Fruit fly (Drosophila melanogaster): ENCODE measurements around the gene kst.

The kst gene

DNA sequence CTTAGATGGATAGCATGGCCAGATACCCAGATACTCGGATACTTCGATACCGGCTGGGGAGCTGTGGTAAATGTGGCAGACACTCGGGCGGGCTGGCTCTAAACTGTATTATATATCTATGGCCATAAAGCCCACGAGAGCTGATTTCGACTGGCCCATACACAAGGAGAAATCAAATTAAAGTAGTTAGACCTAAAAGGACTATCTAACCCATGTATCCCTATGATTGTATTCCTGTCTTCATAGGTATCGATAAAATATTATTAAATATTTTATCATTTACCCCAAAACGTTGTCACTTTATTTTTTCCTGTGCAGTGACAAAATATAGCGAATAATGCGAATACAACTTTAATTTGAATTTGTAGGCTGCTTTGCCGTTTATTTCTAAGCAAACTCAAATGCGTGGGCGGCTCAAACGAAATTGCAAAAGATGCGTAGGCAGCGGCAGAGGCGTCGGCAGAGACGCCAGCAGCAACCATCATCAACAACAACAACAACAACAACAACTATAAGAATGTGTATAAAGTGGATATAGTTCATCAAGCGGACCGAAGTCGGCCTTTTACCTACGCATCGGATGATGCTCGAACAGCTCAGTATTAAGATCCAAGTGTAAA, 45.3 kb downstream of the kst start:
- TF ChIP-seq h (optimal IDR thresholded peaks at IDR 0.05) (no peak), Myc (optimal IDR thresholded peaks at IDR 0.05) (no peak), Sin3A (optimal IDR thresholded peaks at IDR 0.05) (no peak), ttk (optimal IDR thresholded peaks at IDR 0.05) (no peak), insv (optimal IDR thresholded peaks at IDR 0.05) (no peak), psq (optimal IDR thresholded peaks at IDR 0.05) (no peak)

DNA sequence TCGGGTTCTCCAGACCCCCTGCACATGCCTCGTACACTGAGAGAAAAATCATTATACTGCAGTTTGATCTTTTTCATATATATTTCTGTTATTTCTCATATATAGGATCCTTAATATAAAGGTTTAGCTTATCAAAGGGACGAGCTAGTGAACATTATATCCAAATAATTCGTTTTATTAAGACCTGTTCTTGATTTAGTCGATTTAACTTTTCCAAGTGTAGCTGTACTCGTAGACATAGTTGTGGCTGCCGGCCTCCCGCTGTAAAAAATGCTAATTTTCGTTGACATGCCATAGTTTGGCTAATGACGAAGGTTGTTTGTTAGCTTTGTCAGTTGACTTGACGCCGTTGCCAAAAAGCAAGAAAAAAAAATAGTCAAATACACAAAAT, 45.8 kb downstream of the kst start:
- no peak for TF ChIP-seq insv (optimal IDR thresholded peaks at IDR 0.05)
- no peak for TF ChIP-seq ttk (optimal IDR thresholded peaks at IDR 0.05)
- no peak for TF ChIP-seq h (optimal IDR thresholded peaks at IDR 0.05)
- TF ChIP-seq Sin3A (optimal IDR thresholded peaks at IDR 0.05), result no peak
- TF ChIP-seq psq (optimal IDR thresholded peaks at IDR 0.05), result no peak
- no peak for TF ChIP-seq Myc (optimal IDR thresholded peaks at IDR 0.05)

DNA sequence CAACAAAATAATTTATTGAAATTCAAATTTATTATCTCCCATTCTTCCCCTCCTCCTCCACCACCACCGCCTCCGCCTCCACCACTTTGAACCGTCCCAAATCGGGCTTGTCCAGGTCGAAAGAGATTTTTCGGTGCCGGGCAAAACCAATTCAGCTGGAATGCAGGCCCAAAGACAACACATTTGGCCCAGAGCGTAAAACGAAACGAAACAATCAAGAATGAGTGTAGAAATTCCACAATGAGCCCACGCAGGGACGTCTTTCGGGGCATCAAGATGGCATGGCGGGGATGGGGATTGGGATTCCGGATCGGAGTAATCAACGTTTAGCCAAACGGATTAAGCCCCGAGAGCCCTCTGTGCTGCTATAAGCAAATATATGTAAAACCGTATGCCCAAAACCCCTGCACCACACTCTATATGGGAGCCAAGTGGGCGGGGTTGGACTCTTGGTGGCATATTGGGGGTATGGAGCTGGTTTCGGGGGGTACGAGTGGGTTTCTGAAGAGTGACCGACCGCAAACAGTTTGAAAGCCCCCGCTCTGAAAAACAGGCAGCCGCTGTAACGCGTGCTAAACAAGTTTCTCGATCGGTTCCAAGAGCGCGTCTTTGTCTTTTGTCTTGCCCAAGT, 47.4 kb downstream of the kst start:
- TF ChIP-seq Myc (optimal IDR thresholded peaks at IDR 0.05) (no peak), ttk (optimal IDR thresholded peaks at IDR 0.05) (no peak), h (optimal IDR thresholded peaks at IDR 0.05) (no peak), Sin3A (optimal IDR thresholded peaks at IDR 0.05) (no peak), insv (optimal IDR thresholded peaks at IDR 0.05) (no peak), psq (optimal IDR thresholded peaks at IDR 0.05) (no peak)

DNA sequence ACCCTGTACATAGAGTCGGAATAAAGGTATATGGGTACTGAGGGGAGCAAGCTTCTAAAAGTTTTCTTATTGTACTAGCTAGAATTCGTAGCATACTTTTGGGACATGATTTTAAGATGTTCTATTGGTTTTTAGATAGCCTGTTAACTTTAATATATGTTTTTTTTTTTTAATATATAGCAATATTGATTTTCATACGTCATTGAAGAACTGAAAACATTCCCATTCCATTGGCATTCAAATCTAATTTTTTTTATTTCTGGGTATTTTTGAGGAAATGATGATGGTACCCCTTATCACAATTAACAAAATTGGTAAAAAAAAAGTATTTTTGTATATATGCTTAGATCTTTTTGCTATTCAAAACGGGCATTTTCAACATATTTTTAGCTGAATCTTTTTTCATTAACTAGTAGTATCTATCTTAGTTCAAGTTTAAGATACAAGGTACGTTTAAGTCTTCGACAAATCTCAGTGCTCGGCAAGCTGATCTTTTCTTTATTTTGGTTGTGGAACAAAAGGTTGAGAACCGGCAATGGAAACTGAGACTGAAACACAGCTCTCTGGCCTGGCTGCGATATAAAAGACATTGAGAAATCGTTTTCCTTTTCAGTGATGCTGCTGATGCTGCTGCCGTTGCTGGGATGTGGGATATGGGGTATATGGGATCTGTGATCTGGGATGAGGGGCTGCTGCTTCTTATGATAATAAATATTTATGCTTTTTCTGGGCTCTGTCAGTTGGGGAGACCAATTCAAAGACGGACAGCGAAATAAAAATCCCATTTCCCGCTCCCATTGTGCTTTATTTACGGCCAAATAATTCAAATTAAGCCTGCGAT, 48.2 kb downstream of the kst start:
- TF ChIP-seq psq (optimal IDR thresholded peaks at IDR 0.05), result no peak
- TF ChIP-seq insv (optimal IDR thresholded peaks at IDR 0.05), result no peak
- TF ChIP-seq Myc (optimal IDR thresholded peaks at IDR 0.05), result no peak
- TF ChIP-seq h (optimal IDR thresholded peaks at IDR 0.05), result no peak

DNA sequence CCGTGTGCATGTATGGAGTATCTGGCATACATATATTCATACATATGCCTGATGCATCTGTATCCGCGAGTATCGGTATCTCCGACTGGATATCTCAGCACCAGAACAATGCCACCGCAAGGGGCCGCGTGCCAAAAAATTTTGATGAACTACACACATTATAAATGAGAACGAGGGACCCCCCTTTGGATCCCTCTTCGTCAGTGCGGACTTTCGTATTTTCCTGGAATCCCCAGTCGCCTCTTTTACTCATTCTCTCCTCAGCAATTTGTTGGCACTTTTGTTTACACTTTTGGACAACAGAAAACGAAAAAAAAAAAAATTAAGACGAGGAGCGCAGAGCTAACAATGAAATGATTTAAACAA, 48.8 kb downstream of the kst start:
- TF ChIP-seq Sin3A (optimal IDR thresholded peaks at IDR 0.05), result no peak
- TF ChIP-seq ttk (optimal IDR thresholded peaks at IDR 0.05), result no peak
- TF ChIP-seq Myc (optimal IDR thresholded peaks at IDR 0.05), result no peak
- TF ChIP-seq h (optimal IDR thresholded peaks at IDR 0.05), result no peak
- no peak for TF ChIP-seq psq (optimal IDR thresholded peaks at IDR 0.05)
- TF ChIP-seq insv (optimal IDR thresholded peaks at IDR 0.05), result no peak

DNA sequence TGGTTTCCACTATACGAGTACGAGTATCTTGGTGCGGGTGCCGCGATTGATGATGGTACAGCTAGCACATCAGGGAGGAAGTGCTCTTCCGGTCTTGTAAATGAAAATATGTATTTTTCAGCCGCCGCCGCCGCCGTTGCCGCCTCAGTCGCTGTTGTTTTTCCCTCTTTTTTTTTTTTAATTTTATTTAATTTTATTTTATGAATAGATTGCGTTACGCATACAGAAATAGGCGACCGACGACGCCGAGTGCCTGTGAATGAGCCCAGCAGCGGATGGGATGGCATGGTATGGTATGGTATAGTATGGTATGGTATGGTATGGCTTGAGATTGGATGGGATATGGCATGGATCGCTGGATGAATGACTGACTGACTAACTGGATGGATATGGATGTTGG, 50.1 kb downstream of the kst start:
- TF ChIP-seq insv (optimal IDR thresholded peaks at IDR 0.05) (no peak), Sin3A (optimal IDR thresholded peaks at IDR 0.05) (no peak), h (optimal IDR thresholded peaks at IDR 0.05) (no peak), ttk (optimal IDR thresholded peaks at IDR 0.05) (no peak), psq (optimal IDR thresholded peaks at IDR 0.05) (no peak), Myc (optimal IDR thresholded peaks at IDR 0.05) (no peak)

DNA sequence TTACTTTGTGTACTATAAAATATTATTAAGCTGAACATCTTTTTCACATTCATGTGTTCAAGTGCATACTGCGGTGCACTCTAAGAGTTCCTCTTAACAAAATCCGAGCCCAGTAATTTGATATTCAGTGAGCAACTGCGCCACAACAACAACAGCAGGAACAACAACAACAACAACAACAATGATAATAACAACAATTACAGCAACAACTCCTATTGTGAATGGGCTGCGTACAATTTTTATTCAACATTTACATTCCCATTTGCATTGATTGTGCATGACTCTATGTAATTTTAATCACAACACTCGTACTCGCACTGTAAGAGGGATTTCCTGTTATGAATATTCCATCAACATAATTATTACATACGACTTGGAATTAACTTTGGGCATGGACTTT, 51.0 kb downstream of the kst start:
- TF ChIP-seq psq (optimal IDR thresholded peaks at IDR 0.05) (no peak), Myc (optimal IDR thresholded peaks at IDR 0.05) (no peak), h (optimal IDR thresholded peaks at IDR 0.05) (no peak), Sin3A (optimal IDR thresholded peaks at IDR 0.05) (no peak), insv (optimal IDR thresholded peaks at IDR 0.05) (no peak), ttk (optimal IDR thresholded peaks at IDR 0.05) (no peak)

DNA sequence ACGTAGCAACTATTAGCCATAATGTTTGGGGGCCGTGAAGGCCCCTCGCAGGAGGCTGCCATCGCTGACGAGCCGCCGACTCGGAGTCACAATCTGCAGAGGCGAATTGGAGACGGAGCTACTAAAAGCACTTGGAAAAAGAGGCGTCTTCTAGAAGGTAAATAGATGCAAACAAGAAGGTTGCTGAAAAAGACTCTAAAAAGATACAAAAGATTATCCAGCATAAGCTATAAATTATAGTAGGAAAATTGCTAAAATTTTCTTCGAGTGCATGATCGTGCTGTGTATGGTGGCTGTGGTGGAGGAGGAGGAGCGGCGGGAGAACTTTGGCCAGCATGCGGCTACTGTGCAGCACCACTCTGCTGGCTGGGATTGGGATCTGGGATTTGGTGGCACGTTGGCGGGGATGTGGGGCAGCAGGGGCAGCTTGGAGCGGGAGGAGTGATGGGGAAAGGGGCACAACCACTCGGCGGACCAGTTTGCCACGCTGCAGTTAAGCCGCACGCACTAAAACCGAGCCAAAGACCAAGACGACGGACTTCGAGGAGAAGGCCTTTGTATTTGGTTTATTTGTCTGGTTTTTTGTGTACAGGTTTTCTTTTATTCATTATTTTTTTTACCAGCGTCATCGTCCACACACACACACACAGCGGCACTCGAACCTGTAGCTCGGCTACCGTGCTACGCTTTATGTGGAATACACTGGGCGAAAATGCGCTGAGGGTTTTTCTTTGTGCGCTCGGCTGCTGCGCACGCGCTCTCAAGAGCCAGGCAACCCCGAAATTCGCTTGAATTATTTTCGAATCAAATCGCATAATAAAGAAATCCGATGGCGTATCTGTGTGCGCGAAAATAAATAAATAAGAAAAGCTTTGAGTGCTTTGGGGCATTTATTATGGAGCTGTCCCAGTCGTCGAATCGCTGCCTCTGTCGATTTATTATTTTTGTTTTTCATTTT, 52.3 kb downstream of the kst start:
- TF ChIP-seq ttk (optimal IDR thresholded peaks at IDR 0.05), result no peak
- no peak for TF ChIP-seq Myc (optimal IDR thresholded peaks at IDR 0.05)
- TF ChIP-seq Sin3A (optimal IDR thresholded peaks at IDR 0.05), result no peak
- no peak for TF ChIP-seq psq (optimal IDR thresholded peaks at IDR 0.05)
- TF ChIP-seq insv (optimal IDR thresholded peaks at IDR 0.05), result no peak
- no peak for TF ChIP-seq h (optimal IDR thresholded peaks at IDR 0.05)

DNA sequence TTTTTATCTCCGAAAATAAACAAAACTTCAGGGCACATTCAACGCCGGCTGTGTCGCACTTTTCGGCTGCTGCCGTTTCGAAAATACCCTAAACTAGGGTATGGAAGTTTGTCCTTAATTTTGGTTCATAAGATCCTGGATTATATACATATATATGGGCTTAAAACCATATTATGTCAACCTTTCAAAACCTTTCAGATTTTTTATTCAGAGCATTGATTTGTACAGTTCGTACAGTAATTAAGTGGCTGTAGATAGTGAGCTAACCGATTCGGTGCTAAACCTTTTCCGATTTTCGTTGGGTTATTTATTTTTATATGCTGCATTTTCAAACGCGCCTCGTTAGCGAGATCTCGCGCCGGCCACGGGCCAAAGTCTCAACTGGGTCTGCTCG, 53.0 kb downstream of the kst start:
- peak; percentile 46 for TF ChIP-seq h (optimal IDR thresholded peaks at IDR 0.05)
- no peak for TF ChIP-seq insv (optimal IDR thresholded peaks at IDR 0.05)

DNA sequence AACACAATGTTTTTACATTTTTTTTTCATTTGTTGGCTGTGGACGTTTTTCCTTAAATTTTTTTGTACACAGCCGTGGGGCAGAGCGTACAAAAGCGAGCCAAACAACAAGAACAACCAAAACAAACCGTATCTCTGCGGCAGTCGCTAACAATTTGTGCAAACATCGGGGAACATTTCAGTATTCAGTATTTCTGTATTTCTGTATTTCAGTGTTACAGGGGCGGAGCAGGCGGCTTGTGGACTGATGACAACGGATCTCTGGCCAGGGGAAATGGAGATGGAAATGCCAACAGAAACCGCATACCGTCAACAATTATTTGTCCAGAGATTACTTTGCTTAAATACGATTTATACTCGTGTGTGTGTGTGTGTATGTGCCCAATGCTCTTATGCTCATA, 53.9 kb downstream of the kst start:
- no peak for TF ChIP-seq psq (optimal IDR thresholded peaks at IDR 0.05)
- TF ChIP-seq ttk (optimal IDR thresholded peaks at IDR 0.05), result no peak
- no peak for TF ChIP-seq insv (optimal IDR thresholded peaks at IDR 0.05)
- no peak for TF ChIP-seq Myc (optimal IDR thresholded peaks at IDR 0.05)
- TF ChIP-seq Sin3A (optimal IDR thresholded peaks at IDR 0.05), result no peak
- no peak for TF ChIP-seq h (optimal IDR thresholded peaks at IDR 0.05)

DNA sequence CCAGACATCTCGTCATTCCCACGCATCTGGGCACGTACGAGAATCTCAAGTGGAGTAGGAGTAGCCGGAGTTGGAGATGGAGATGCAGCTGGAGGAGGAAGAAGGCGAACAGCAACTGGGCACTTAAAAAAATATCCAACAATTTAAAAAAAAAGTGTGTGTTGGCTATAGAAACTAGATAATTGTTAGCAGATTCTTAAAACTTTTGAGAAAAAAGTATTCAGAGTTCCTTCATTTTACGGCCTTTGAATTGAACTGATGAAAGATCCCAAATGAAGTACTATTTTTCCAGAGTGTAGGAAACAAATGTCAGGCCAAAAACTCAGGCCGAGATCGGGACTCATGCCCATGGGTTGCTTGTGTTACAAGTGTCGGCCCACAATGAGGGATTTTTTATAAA, 55.2 kb downstream of the kst start:
- TF ChIP-seq ttk (optimal IDR thresholded peaks at IDR 0.05) (no peak), psq (optimal IDR thresholded peaks at IDR 0.05) (no peak)

Measured in Kc167 (cell line).